Fruit fly (Drosophila melanogaster) whole organism, embryonic: ENCODE measurements around the gene CG17036.
A peak's percentile ranks its signal among the peaks of the same experiment; 100 is the strongest.

Experiments used
- Bgb ChIP-seq: fragments of 200-800 bp; sonication (Bioruptor generic); IDR thresholded peaks from 2 replicates; pipeline ENCODE4 v1.3.6; 2022; ENCODE audit warnings: missing biosample characterization, missing genetic modification characterization; ENCODE audit not compliant: partially characterized antibody
- CG12391 ChIP-seq: fragments of 200-800 bp; sonication (Bioruptor generic); optimal IDR thresholded peaks from 3 replicates; lab custom pipeline; 2018; ENCODE audit warnings: missing biosample characterization, mild to moderate bottlenecking, missing genetic modification characterization, moderate library complexity
- CG12659 ChIP-seq: fragments of 200-800 bp; sonication (Bioruptor generic); optimal IDR thresholded peaks from 3 replicates; lab custom pipeline; 2017; ENCODE audit warnings: mild to moderate bottlenecking, missing biosample characterization, missing genetic modification reagents, missing genetic modification characterization
- CG15479 ChIP-seq: fragments of 200-800 bp; sonication (Bioruptor generic); optimal IDR thresholded peaks from 3 replicates; lab custom pipeline; 2019; ENCODE audit warnings: missing biosample characterization, mild to moderate bottlenecking, missing genetic modification characterization, moderate library complexity
- CG17385 ChIP-seq: fragments of 200-800 bp; sonication (Bioruptor generic); optimal IDR thresholded peaks from 3 replicates; lab custom pipeline; 2018; ENCODE audit warnings: missing biosample characterization, mild to moderate bottlenecking, missing genetic modification characterization
- CG30403 ChIP-seq: fragments of 200-800 bp; sonication (Bioruptor generic); optimal IDR thresholded peaks from 3 replicates; lab custom pipeline; 2016; ENCODE audit warnings: missing biosample characterization, missing genetic modification characterization
- CG34422 ChIP-seq: fragments of 200-800 bp; sonication (Bioruptor generic); IDR thresholded peaks from 3 replicates; pipeline ENCODE4 v1.3.6; 2022; ENCODE audit warnings: missing biosample characterization, missing genetic modification characterization
- CG3995 ChIP-seq: fragments of 200-800 bp; sonication (Bioruptor generic); optimal IDR thresholded peaks from 3 replicates; lab custom pipeline; 2016; ENCODE audit warnings: missing biosample characterization, missing genetic modification characterization
- CG43689 ChIP-seq: fragments of 200-800 bp; sonication (Bioruptor generic); IDR thresholded peaks from 2 replicates; pipeline ENCODE4 v1.3.6; 2022; ENCODE audit warnings: missing biosample characterization, missing genetic modification characterization
- CG7357 ChIP-seq: fragments of 200-800 bp; sonication (Bioruptor generic); IDR thresholded peaks from 3 replicates; pipeline ENCODE4 v1.3.6; 2022; ENCODE audit warnings: missing biosample characterization, missing genetic modification characterization
- CG7987 ChIP-seq: fragments of 200-800 bp; sonication (Bioruptor generic); optimal IDR thresholded peaks from 2 replicates; lab custom pipeline; 2018; ENCODE audit warnings: missing biosample characterization, mild to moderate bottlenecking, missing genetic modification characterization, moderate library complexity
- CG8478 ChIP-seq: fragments of >200 bp; optimal IDR thresholded peaks from 2 replicates; lab custom pipeline; 2018
- CG8924 ChIP-seq: fragments of 200-800 bp; optimal IDR thresholded peaks from 3 replicates; lab custom pipeline; 2019; ENCODE audit warnings: missing biosample characterization, mild to moderate bottlenecking, missing genetic modification characterization, moderate library complexity
- CG9876 ChIP-seq: fragments of 200-800 bp; sonication (Bioruptor generic); optimal IDR thresholded peaks from 2 replicates; lab custom pipeline; 2016; ENCODE audit warnings: missing biosample characterization, missing genetic modification characterization
- Dek ChIP-seq: fragments of 200-800 bp; sonication (Bioruptor generic); optimal IDR thresholded peaks from 3 replicates; lab custom pipeline; 2019; ENCODE audit warnings: missing biosample characterization, mild to moderate bottlenecking, missing genetic modification characterization, moderate library complexity
- Doc3 ChIP-seq: fragments of 200-800 bp; sonication (Bioruptor generic); IDR thresholded peaks from 3 replicates; pipeline ENCODE4 v1.3.6; 2022; ENCODE audit warnings: missing biosample characterization, missing genetic modification characterization; ENCODE audit not compliant: partially characterized antibody
- Dref ChIP-seq: fragments of 200-800 bp; sonication (Bioruptor generic); IDR thresholded peaks from 2 replicates; pipeline ENCODE4 v1.3.6; 2022; ENCODE audit warnings: missing biosample characterization, missing genetic modification characterization
- ERR ChIP-seq: fragments of 200-800 bp; sonication (Bioruptor generic); optimal IDR thresholded peaks from 2 replicates; lab custom pipeline; 2016; ENCODE audit warnings: missing biosample characterization, missing genetic modification characterization
- Ets65A ChIP-seq: fragments of 200-800 bp; sonication (Bioruptor generic); peaks from one replicate; lab custom pipeline; 2016; ENCODE audit warnings: missing biosample characterization, missing genetic modification characterization
- H15 ChIP-seq: fragments of 200-800 bp; sonication (Bioruptor generic); IDR thresholded peaks from 3 replicates; pipeline ENCODE4 v1.3.6; 2022; ENCODE audit warnings: missing biosample characterization, missing genetic modification characterization
- HLH4C ChIP-seq: fragments of 200-800 bp; sonication (Bioruptor generic); IDR thresholded peaks from 3 replicates; pipeline ENCODE4 v1.3.6; 2022; ENCODE audit warnings: missing biosample characterization, missing genetic modification characterization; ENCODE audit not compliant: partially characterized antibody
- Kr ChIP-seq: fragments of 200-800 bp; sonication (Bioruptor generic); optimal IDR thresholded peaks from 2 replicates; lab custom pipeline; 2017; ENCODE audit warnings: missing biosample characterization, mild to moderate bottlenecking, missing genetic modification characterization
- Meics ChIP-seq: fragments of 200-800 bp; sonication (Bioruptor generic); optimal IDR thresholded peaks from 2 replicates; lab custom pipeline; 2017; ENCODE audit warnings: missing biosample characterization, mild to moderate bottlenecking, missing genetic modification characterization
- Nf-YB ChIP-seq: fragments of 200-800 bp; sonication (Bioruptor generic); optimal IDR thresholded peaks from 3 replicates; lab custom pipeline; 2019; ENCODE audit warnings: missing biosample characterization, mild to moderate bottlenecking, missing genetic modification characterization, moderate library complexity
- Nf-YC ChIP-seq: fragments of 200-800 bp; optimal IDR thresholded peaks from 3 replicates; lab custom pipeline; 2019; ENCODE audit warnings: missing biosample characterization, mild to moderate bottlenecking, missing genetic modification characterization, moderate library complexity
- Stat92E ChIP-seq, 3 experiments: fragments of >200 bp in 2 of 3; fragments of 200-800 bp in 1 of 3; sonication (Bioruptor generic) in 1 of 3; optimal IDR thresholded peaks; 2 replicates each; lab custom pipeline; 2017 to 2019; ENCODE audit warnings: missing biosample characterization in 3 of 3, missing genetic modification characterization in 3 of 3, mild to moderate bottlenecking in 1 of 3, moderate library complexity in 1 of 3
- Xbp1 ChIP-seq: fragments of 200-800 bp; sonication (Bioruptor generic); optimal IDR thresholded peaks from 3 replicates; lab custom pipeline; 2016; ENCODE audit warnings: missing biosample characterization, mild to moderate bottlenecking, missing genetic modification characterization
- al ChIP-seq: fragments of 200-800 bp; sonication (Bioruptor generic); IDR thresholded peaks from 2 replicates; pipeline ENCODE4 v1.3.6; 2022; ENCODE audit warnings: missing biosample characterization, missing genetic modification characterization
- cg ChIP-seq: fragments of 200-800 bp; sonication (Bioruptor generic); optimal IDR thresholded peaks from 3 replicates; lab custom pipeline; 2019; ENCODE audit warnings: missing biosample characterization, mild to moderate bottlenecking, missing genetic modification characterization, moderate library complexity
- chinmo ChIP-seq: fragments of 200-800 bp; sonication (Bioruptor generic); IDR thresholded peaks from 4 replicates; pipeline ENCODE4 v1.3.6; 2022; ENCODE audit warnings: missing biosample characterization, missing genetic modification characterization; ENCODE audit not compliant: partially characterized antibody
- corto ChIP-seq: fragments of 200-800 bp; sonication (Bioruptor generic); optimal IDR thresholded peaks from 2 replicates; lab custom pipeline; 2016; ENCODE audit warnings: missing biosample characterization, mild to moderate bottlenecking, missing genetic modification characterization, moderate library complexity
- da ChIP-seq: fragments of 200-800 bp; sonication (Bioruptor generic); optimal IDR thresholded peaks from 2 replicates; lab custom pipeline; 2016; ENCODE audit warnings: missing biosample characterization, missing genetic modification characterization
- gsb-n ChIP-seq: fragments of 200-800 bp; sonication (Bioruptor generic); optimal IDR thresholded peaks from 3 replicates; lab custom pipeline; 2018; ENCODE audit warnings: missing biosample characterization, mild to moderate bottlenecking, missing genetic modification characterization
- lola ChIP-seq, 3 experiments: fragments of >200 bp in 2 of 3; fragments of 200-800 bp in 1 of 3; sonication (Bioruptor generic) in 1 of 3; optimal IDR thresholded peaks; 2 replicates each; lab custom pipeline; 2017 to 2019; ENCODE audit warnings: missing biosample characterization in 3 of 3, missing genetic modification characterization in 3 of 3, mild to moderate bottlenecking in 1 of 3, moderate library complexity in 1 of 3
- nerfin-2 ChIP-seq: fragments of 200-800 bp; sonication (Bioruptor generic); IDR thresholded peaks from 2 replicates; pipeline ENCODE4 v1.3.6; 2022; ENCODE audit warnings: missing biosample characterization, missing genetic modification characterization; ENCODE audit not compliant: partially characterized antibody
- otp ChIP-seq: fragments of 200-800 bp; sonication (Bioruptor generic); IDR thresholded peaks from 3 replicates; pipeline ENCODE4, ENCODE4 v1.3.6; 2022; ENCODE audit warnings: missing biosample characterization, missing genetic modification characterization
- repo ChIP-seq: fragments of 200-800 bp; sonication (Bioruptor generic); optimal IDR thresholded peaks from 2 replicates; lab custom pipeline; 2016; ENCODE audit warnings: missing biosample characterization, missing genetic modification characterization
- ro ChIP-seq: fragments of 200-800 bp; sonication (Bioruptor generic); IDR thresholded peaks from 2 replicates; pipeline ENCODE4 v1.3.6; 2022; ENCODE audit warnings: missing biosample characterization, missing genetic modification characterization
- sens ChIP-seq: fragments of 200-800 bp; sonication (Bioruptor generic); peaks from one replicate; lab custom pipeline; 2016; ENCODE audit warnings: missing biosample characterization, missing genetic modification characterization
- seq ChIP-seq: fragments of 200-800 bp; sonication (Bioruptor generic); IDR thresholded peaks from 2 replicates; pipeline ENCODE4 v1.3.6; 2022; ENCODE audit warnings: missing biosample characterization, missing genetic modification characterization
- sqz ChIP-seq: fragments of 200-800 bp; sonication (Bioruptor generic); optimal IDR thresholded peaks from 3 replicates; lab custom pipeline; 2018; ENCODE audit warnings: missing biosample characterization, mild to moderate bottlenecking, missing genetic modification characterization
- tll ChIP-seq, 2 experiments: fragments of 200-800 bp in 1 of 2; fragments of >200 bp in 1 of 2; sonication (Bioruptor generic) in 1 of 2; optimal IDR thresholded peaks; 2 replicates each; lab custom pipeline; 2017 to 2019; ENCODE audit warnings: missing biosample characterization in 2 of 2, missing genetic modification characterization in 2 of 2, mild to moderate bottlenecking in 1 of 2, moderate library complexity in 1 of 2
- vnd ChIP-seq: fragments of 200-800 bp; sonication (Bioruptor generic); IDR thresholded peaks from 3 replicates; pipeline ENCODE4 v1.3.6; 2022; ENCODE audit warnings: missing biosample characterization, missing genetic modification characterization; ENCODE audit not compliant: partially characterized antibody
- zfh2 ChIP-seq: fragments of 200-800 bp; sonication (Bioruptor generic); optimal IDR thresholded peaks from 2 replicates; lab custom pipeline; 2016; ENCODE audit warnings: missing biosample characterization, missing genetic modification characterization

CG17036 gene

dm6 chr2L:12674365-12674764 is 26.2 kb downstream of the CG17036 start:
- TF ChIP-seq sens (GFP tag; lab: Kevin White, UChicago), result peak; percentile 30
- peak; percentile 43; the same call in 1 of the 2 replicates for TF ChIP-seq seq (GFP tag; lab: Robert Waterston, UW)
- TF ChIP-seq sqz, result peak; percentile 58
- 0 out of 3 replicates have a peak, but pooled peaks have one; percentile 10 for TF ChIP-seq H15 (GFP tag; lab: Robert Waterston, UW)
- no peak for TF ChIP-seq HLH4C (GFP tag; lab: Robert Waterston, UW)
- no peak for TF ChIP-seq CG12391 (tag; lab: Kevin White, UChicago)
- TF ChIP-seq Nf-YC (tag; lab: Kevin White, UChicago), result peak; percentile 44
- TF ChIP-seq CG8924, result no peak
- peak; percentile 60 for TF ChIP-seq Nf-YB
- no peak for TF ChIP-seq chinmo (GFP tag; lab: Robert Waterston, UW)
- TF ChIP-seq al (GFP tag; lab: Robert Waterston, UW), result 0 out of 2 replicates have a peak, but pooled peaks have one; percentile 6

dm6 chr2L:12672296-12672695 is 28.2 kb downstream of the CG17036 start:
- TF ChIP-seq HLH4C (GFP tag; lab: Robert Waterston, UW) (no peak), Xbp1 (no peak), Nf-YB (peak; percentile 85), corto (GFP tag; lab: Kevin White, UChicago) (no peak), CG7987 (no peak), Bgb (GFP tag; lab: Robert Waterston, UW) (no peak), seq (GFP tag; lab: Robert Waterston, UW) (peak; percentile 21; the same call in 1 of the 2 replicates), Kr (GFP tag; lab: Kevin White, UChicago) (peak; percentile 72), gsb-n (tag; lab: Kevin White, UChicago) (peak; percentile 79), CG30403 (no peak), CG34422 (no peak), otp (no peak), CG3995 (GFP tag; lab: Kevin White, UChicago) (no peak), Nf-YC (tag; lab: Kevin White, UChicago) (peak; percentile 76)

- TF ChIP-seq CG7357 (GFP tag; lab: Robert Waterston, UW) (no peak), Dref (no peak), Ets65A (no peak), vnd (GFP tag; lab: Robert Waterston, UW) (no peak), Dek (tag; lab: Kevin White, UChicago) (no peak), CG17385 (GFP tag; lab: Kevin White, UChicago) (no peak)
- TF ChIP-seq, all 482 proteins: peak for 0
Measured at dm6 chr2L:12669614-12670013, 30.9 kb downstream of the CG17036 start, which contains the start of gene Nepl7. Gene Nepl7 (minus strand): TSS chr2L:12669714.

- no peak for TF ChIP-seq CG43689 (GFP tag; lab: Robert Waterston, UW)
- TF ChIP-seq repo, result no peak
- no peak for TF ChIP-seq CG9876 (GFP tag; lab: Kevin White, UChicago)
- no peak for TF ChIP-seq Meics (GFP tag; lab: Kevin White, UChicago)
- TF ChIP-seq nerfin-2 (GFP tag; lab: Robert Waterston, UW), result no peak
- peak; percentile 80 for TF ChIP-seq CG15479 (GFP tag; lab: Kevin White, UChicago)
- no peak for TF ChIP-seq cg (GFP tag; lab: Kevin White, UChicago)
- TF ChIP-seq ro (GFP tag; lab: Robert Waterston, UW), result no peak
- no peak for TF ChIP-seq ERR (GFP tag; lab: Kevin White, UChicago)
- TF ChIP-seq zfh2 (GFP tag; lab: Kevin White, UChicago), result no peak
- no peak for TF ChIP-seq CG8478 (lab: Kevin White, UChicago)
- no peak for TF ChIP-seq CG12659
- peak in 1 of 2 experiments; percentile 98 for TF ChIP-seq tll (GFP tag; optimal IDR thresholded peaks at IDR 0.05; lab: Kevin White, UChicago)
- TF ChIP-seq Stat92E (GFP tag; optimal IDR thresholded peaks at IDR 0.05; lab: Kevin White, UChicago), result no peak
- no peak for TF ChIP-seq da (GFP tag; lab: Kevin White, UChicago)
- no peak for TF ChIP-seq lola (GFP tag; optimal IDR thresholded peaks at IDR 0.05; lab: Kevin White, UChicago)
- TF ChIP-seq Doc3 (GFP tag; lab: Robert Waterston, UW), result no peak
- TF ChIP-seq CG30403, result no peak
Measured at dm6 chr2L:12666002-12666576, 34.5 kb downstream of the CG17036 start.
